Worm (Caenorhabditis elegans): ENCODE results near the gene Y57G11C.33.

The Y57G11C.33 gene

DNA sequence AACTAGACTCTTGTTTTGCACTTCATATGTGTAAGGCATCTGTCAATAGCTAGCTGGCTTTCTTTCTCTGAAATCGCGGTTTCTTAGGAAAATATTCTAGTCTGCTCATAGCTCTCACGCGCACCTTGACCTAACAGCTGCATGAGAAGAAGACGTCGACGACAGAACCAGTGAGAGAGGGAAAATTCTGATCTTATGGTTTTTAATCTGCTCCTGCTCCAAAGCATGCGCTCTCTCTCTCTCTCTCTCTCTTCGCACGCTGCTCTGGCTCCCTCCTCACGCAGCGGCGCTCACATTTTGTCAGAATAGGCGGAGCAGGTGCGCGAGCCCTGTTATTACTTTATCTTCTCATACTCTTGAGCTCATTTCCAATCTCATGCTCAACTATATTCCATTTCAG lies 34.8 kb upstream of the Y57G11C.33 start (continued):
- TF ChIP-seq nhr-41 (GFP tag; IDR thresholded peaks at IDR 0.05): no peak
- no peak for TF ChIP-seq dmd-9 (GFP tag; IDR thresholded peaks at IDR 0.05)
- no peak for TF ChIP-seq aly-2 (tag; optimal IDR thresholded peaks at IDR 0.05)

- no peak for TF ChIP-seq F26F4.8 (GFP tag; conservative IDR thresholded peaks at IDR 0.05)
- no peak for TF ChIP-seq hmg-1.1 (GFP tag; IDR thresholded peaks at IDR 0.05)
- TF ChIP-seq tra-1 (GFP tag; IDR thresholded peaks at IDR 0.05): no peak
- no peak for TF ChIP-seq ctbp-1 (GFP tag; IDR thresholded peaks at IDR 0.05)
- no peak for TF ChIP-seq Y105C5A.15 (GFP tag; IDR thresholded peaks at IDR 0.05)
- TF ChIP-seq ceh-44 (GFP tag; IDR thresholded peaks at IDR 0.05): no peak
- no peak for TF ChIP-seq rbr-2 (tag; optimal IDR thresholded peaks at IDR 0.05)
These were observed 25.2 kb upstream of the Y57G11C.33 start for ce11 chrIV:14631726-14632125.

- TF ChIP-seq lin-29 (GFP tag; IDR thresholded peaks at IDR 0.05): no peak
- TF ChIP-seq dmd-9 (GFP tag; IDR thresholded peaks at IDR 0.05): no peak
These were observed 24.1 kb upstream of the Y57G11C.33 start, which contains the start of gene irld-4 for ce11 chrIV:14632799-14633198. irld-4 (plus strand) TSS chrIV:14633099.

ce11 chrIV:14634826-14635225 lies 22.1 kb upstream of the Y57G11C.33 start, which contains the start of gene ule-2:
ule-2 (plus strand) TSS chrIV:14635126.
- TF ChIP-seq madf-5 (GFP tag; IDR thresholded peaks at IDR 0.05) (no peak), aha-1 (tag) (peak; percentile 51)

DNA sequence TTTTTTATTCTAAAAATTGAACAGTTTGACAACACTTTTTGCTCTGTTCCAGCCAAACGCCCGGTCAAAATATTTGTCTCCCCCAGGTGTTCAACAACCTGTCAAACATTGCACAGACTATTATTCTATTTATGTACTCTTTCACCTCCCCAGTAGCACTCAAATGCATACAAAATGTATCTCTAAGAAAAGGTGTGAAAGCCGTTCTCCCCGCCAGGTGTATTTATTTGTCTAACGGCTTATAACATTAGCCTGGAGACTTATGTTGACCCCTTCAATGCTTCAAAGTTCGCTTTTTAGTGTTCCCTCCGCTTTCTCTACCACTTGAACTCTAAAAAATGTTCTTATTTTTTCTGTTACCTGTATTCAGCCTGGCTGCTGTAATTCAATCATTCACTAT lies 19.5 kb upstream of the Y57G11C.33 start, which contains the start of gene srlf-27:
Gene srlf-27 (plus strand): TSS at position 301 of the 400 bp plus-strand sequence.
- TF ChIP-seq lin-13 (GFP tag; optimal IDR thresholded peaks at IDR 0.05) (no peak), egl-27 (tag; optimal IDR thresholded peaks at IDR 0.05) (no peak), daf-16 (GFP tag; optimal IDR thresholded peaks at IDR 0.05) (no peak), daf-16 (tag; optimal IDR thresholded peaks at IDR 0.05) (no peak), mep-1 (tag; optimal IDR thresholded peaks at IDR 0.05) (no peak), hlh-30 (tag; optimal IDR thresholded peaks at IDR 0.05; ENCODE audit: insufficient read depth) (no peak), tra-1 (GFP tag; IDR thresholded peaks at IDR 0.05) (no peak), mes-2 (tag; optimal IDR thresholded peaks at IDR 0.05; ENCODE audit: poor library complexity, severe bottlenecking) (no peak), R02D3.7 (tag; optimal IDR thresholded peaks at IDR 0.05) (no peak), duxl-1 (tag; optimal IDR thresholded peaks at IDR 0.05; ENCODE audit: poor library complexity) (no peak), mdt-29 (GFP tag; IDR thresholded peaks at IDR 0.05) (no peak)

DNA sequence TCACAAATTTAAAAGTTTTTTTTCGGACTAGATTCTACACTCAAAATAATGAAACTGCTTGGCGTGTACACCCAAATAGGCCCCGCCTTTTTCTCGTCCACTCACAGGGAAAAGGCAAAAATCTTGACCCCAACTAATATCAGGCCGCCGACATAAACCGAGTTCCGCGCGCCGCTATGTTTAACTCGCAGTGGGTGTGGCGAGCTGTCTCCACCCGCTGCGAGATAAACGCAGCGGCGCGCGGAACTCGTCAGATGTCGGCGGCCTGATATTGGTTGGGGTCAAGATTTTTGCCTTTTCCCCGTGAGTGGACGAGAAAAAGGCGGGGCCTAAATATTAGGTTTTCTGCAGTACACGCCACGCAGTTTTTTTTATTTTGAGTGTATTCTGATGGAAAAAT lies 8.8 kb upstream of the Y57G11C.33 start:
- TF ChIP-seq snpc-1.2 (GFP tag; IDR thresholded peaks at IDR 0.05): peak; percentile 73

- peak; percentile 54; the same call in 1 of the 2 replicates for TF ChIP-seq snpc-1.2 (GFP tag; IDR thresholded peaks at IDR 0.05)
- no peak for TF ChIP-seq saeg-2 (GFP tag; IDR thresholded peaks at IDR 0.05)
- no peak for TF ChIP-seq skn-1 (tag; optimal IDR thresholded peaks at IDR 0.05)
- no peak for TF ChIP-seq madf-9 (GFP tag; conservative IDR thresholded peaks at IDR 0.05)
These were observed 3.8 kb upstream of the Y57G11C.33 start, which contains the start of gene talp-3 for ce11 chrIV:14653066-14653465. talp-3 (minus strand) TSS chrIV:14653380.

DNA sequence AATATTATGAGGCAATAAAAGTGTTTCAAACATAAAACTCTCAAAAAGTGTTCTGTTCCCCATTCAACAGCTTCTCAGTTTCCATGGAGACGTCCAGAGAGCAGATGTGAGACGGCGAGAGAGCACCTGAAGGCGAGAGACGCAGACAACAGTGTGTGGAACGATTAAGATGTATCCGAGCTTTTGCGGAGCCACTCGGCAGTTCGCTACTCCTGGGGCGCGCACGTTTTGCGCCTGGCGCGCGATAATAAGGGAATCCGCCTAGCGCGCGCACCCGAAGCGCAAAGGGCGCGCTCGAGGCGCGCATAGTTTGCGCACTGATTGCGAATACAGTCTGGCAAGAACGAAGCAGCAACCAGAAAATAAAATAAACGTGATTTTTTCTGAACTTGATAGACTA lies 2.2 kb upstream of the Y57G11C.33 start:
- peak; percentile 76 for TF ChIP-seq set-16 (GFP tag; IDR thresholded peaks at IDR 0.05)

All from whole organism, L4 larva.